Worm (Caenorhabditis elegans) whole organism, L3 larva: Measurements from ENCODE around the gene Y54F10AM.8.

ENCODE experiments used
- aly-2 ChIP-seq: fragments of 150-350 bp; optimal IDR thresholded peaks from 2 replicates; lab custom pipeline; 2014; ENCODE audit warnings: missing biosample characterization, missing genetic modification characterization
- ama-1 ChIP-seq: fragments of 150-350 bp; optimal IDR thresholded peaks from 2 replicates; lab custom pipeline; 2018
- ceh-28 ChIP-seq: fragments of 150-350 bp; optimal IDR thresholded peaks from 2 replicates; lab custom pipeline; 2014; ENCODE audit warnings: missing biosample characterization, missing genetic modification reagents, missing genetic modification characterization
- mml-1 ChIP-seq: fragments of 150-350 bp; sonication (generic microtip); optimal IDR thresholded peaks from 3 replicates; lab custom pipeline; 2014; ENCODE audit warnings: missing biosample characterization, missing genetic modification characterization
- unc-62 ChIP-seq: fragments of 150-350 bp; sonication (generic microtip); optimal IDR thresholded peaks from 4 replicates; lab custom pipeline; 2014; ENCODE audit warnings: missing biosample characterization, missing genetic modification reagents, missing genetic modification characterization
- ztf-4 ChIP-seq: fragments of 150-350 bp; optimal IDR thresholded peaks from 2 replicates; lab custom pipeline; 2014; ENCODE audit warnings: missing biosample characterization, missing genetic modification characterization

DNA sequence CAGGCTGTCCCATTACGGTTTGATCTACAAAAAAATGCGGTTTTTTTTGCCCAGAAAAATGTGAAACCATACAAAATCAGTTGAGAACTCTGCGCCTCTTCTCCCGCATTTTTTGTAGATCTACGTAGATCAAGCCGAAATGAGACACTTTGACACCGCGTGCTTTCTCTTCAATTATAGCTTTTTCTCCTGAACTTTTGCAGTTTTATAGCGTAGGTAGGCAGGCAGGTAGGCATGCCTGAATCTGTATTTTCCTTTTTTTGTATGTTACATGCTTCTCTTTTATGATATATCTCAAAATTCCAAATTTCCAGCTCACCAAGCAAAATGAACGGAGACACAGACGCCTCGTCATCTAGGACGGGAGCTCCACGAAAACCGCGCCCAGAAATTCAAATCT is 34.2 kb downstream of the Y54F10AM.8 start, which contains the start of gene smg-6:
- TF ChIP-seq ama-1 (no peak), mml-1 (no peak), ztf-4 (tag; lab: Kevin White, UChicago) (no peak), unc-62 (GFP tag; lab: Kevin White, UChicago) (no peak), aly-2 (tag; lab: Kevin White, UChicago) (no peak), ceh-28 (tag; lab: Kevin White, UChicago) (no peak)
